Fruit fly (Drosophila melanogaster) whole organism, embryonic: Measurements from ENCODE around the gene CG42833.

Experiments used
- CG10147 ChIP-seq: fragments of 200-800 bp; sonication (Bioruptor generic); optimal IDR thresholded peaks from 2 replicates; lab custom pipeline; 2019; ENCODE audit warnings: missing biosample characterization, mild to moderate bottlenecking, missing genetic modification characterization, moderate library complexity
- CG10431 ChIP-seq: fragments of 200-800 bp; sonication (Bioruptor generic); optimal IDR thresholded peaks from 3 replicates; lab custom pipeline; 2018; ENCODE audit warnings: missing biosample characterization, mild to moderate bottlenecking, missing genetic modification characterization
- CG11695 ChIP-seq: fragments of 200-800 bp; sonication (Bioruptor generic); IDR thresholded peaks from 3 replicates; pipeline ENCODE4 v1.3.6; 2022; ENCODE audit warnings: missing biosample characterization, missing genetic modification characterization
- CG12769 ChIP-seq: fragments of 200-800 bp; sonication (Bioruptor generic); optimal IDR thresholded peaks from 2 replicates; lab custom pipeline; 2019; ENCODE audit warnings: missing biosample characterization, mild to moderate bottlenecking, missing genetic modification characterization, moderate library complexity
- CG1529 ChIP-seq: fragments of 200-800 bp; sonication (Bioruptor generic); optimal IDR thresholded peaks from 3 replicates; lab custom pipeline; 2018; ENCODE audit warnings: missing biosample characterization, missing genetic modification characterization
- CG1647 ChIP-seq: fragments of 200-800 bp; sonication (Bioruptor generic); optimal IDR thresholded peaks from 3 replicates; lab custom pipeline; 2016; ENCODE audit warnings: missing biosample characterization, missing genetic modification characterization
- CG2712 ChIP-seq: fragments of 200-800 bp; optimal IDR thresholded peaks from 3 replicates; lab custom pipeline; 2019; ENCODE audit warnings: missing biosample characterization, mild to moderate bottlenecking, missing genetic modification characterization, moderate library complexity
- CG31224 ChIP-seq: fragments of 200-800 bp; sonication (Bioruptor generic); IDR thresholded peaks from 2 replicates; pipeline ENCODE4 v1.3.6; 2022; ENCODE audit warnings: missing biosample characterization, missing genetic modification characterization
- CG3407 ChIP-seq: fragments of 200-800 bp; sonication (Bioruptor generic); optimal IDR thresholded peaks from 2 replicates; lab custom pipeline; 2018; ENCODE audit warnings: missing biosample characterization, mild to moderate bottlenecking, missing genetic modification characterization
- CG4707 ChIP-seq: fragments of 200-800 bp; sonication (Bioruptor generic); optimal IDR thresholded peaks from 2 replicates; lab custom pipeline; 2018; ENCODE audit warnings: missing biosample characterization, mild to moderate bottlenecking, missing genetic modification characterization, moderate library complexity
- CG4854 ChIP-seq: fragments of 200-800 bp; sonication (Bioruptor generic); optimal IDR thresholded peaks from 2 replicates; lab custom pipeline; 2016; ENCODE audit warnings: missing biosample characterization, missing genetic modification characterization, inconsistent platforms
- CG5245 ChIP-seq: fragments of 200-800 bp; sonication (Bioruptor generic); optimal IDR thresholded peaks from 3 replicates; lab custom pipeline; 2016; ENCODE audit warnings: missing biosample characterization, missing genetic modification characterization
- CG5953 ChIP-seq: fragments of 200-800 bp; sonication (Bioruptor generic); IDR thresholded peaks from 2 replicates; pipeline ENCODE4 v1.3.6; 2022; ENCODE audit warnings: missing biosample characterization, missing genetic modification characterization
- CG7839 ChIP-seq: fragments of 200-800 bp; sonication (Bioruptor generic); optimal IDR thresholded peaks from 3 replicates; lab custom pipeline; 2018; ENCODE audit warnings: missing biosample characterization, mild to moderate bottlenecking, missing genetic modification characterization, moderate library complexity
- CG9817 ChIP-seq: fragments of 200-800 bp; sonication (Bioruptor generic); optimal IDR thresholded peaks from 2 replicates; lab custom pipeline; 2018; ENCODE audit warnings: missing biosample characterization, mild to moderate bottlenecking, missing genetic modification characterization, moderate library complexity
- CrebB ChIP-seq: fragments of 200-800 bp; sonication (Bioruptor generic); optimal IDR thresholded peaks from 3 replicates; lab custom pipeline; 2018; ENCODE audit warnings: missing biosample characterization, mild to moderate bottlenecking, missing genetic modification characterization
- Dfd ChIP-seq, 2 experiments: fragments of >200 bp; optimal IDR thresholded peaks; 2 replicates each; lab custom pipeline; 2017; ENCODE audit warnings: missing biosample characterization in 2 of 2, missing genetic modification characterization in 2 of 2
- Drgx ChIP-seq: fragments of 200-800 bp; sonication (Bioruptor generic); IDR thresholded peaks from 2 replicates; pipeline ENCODE4 v1.3.6; 2022; ENCODE audit warnings: missing biosample characterization, missing genetic modification characterization
- Gsc ChIP-seq: fragments of 200-800 bp; sonication (Bioruptor generic); IDR thresholded peaks from 2 replicates; pipeline ENCODE4 v1.3.6; 2022; ENCODE audit warnings: missing biosample characterization, missing genetic modification characterization
- Hr3 ChIP-seq: fragments of 200-800 bp; sonication (Bioruptor generic); optimal IDR thresholded peaks from 3 replicates; lab custom pipeline; 2016; ENCODE audit warnings: missing biosample characterization, missing genetic modification characterization
- Mad ChIP-seq: fragments of 200-800 bp; sonication (Bioruptor generic); optimal IDR thresholded peaks from 2 replicates; lab custom pipeline; 2016; ENCODE audit warnings: missing biosample characterization, missing genetic modification characterization
- Nf-YB ChIP-seq: fragments of 200-800 bp; sonication (Bioruptor generic); optimal IDR thresholded peaks from 3 replicates; lab custom pipeline; 2019; ENCODE audit warnings: missing biosample characterization, mild to moderate bottlenecking, missing genetic modification characterization, moderate library complexity
- Nf-YC ChIP-seq: fragments of 200-800 bp; optimal IDR thresholded peaks from 3 replicates; lab custom pipeline; 2019; ENCODE audit warnings: missing biosample characterization, mild to moderate bottlenecking, missing genetic modification characterization, moderate library complexity
- Ptx1 ChIP-seq: fragments of 200-800 bp; sonication (Bioruptor generic); IDR thresholded peaks from 2 replicates; pipeline ENCODE4 v1.3.6; 2022; ENCODE audit warnings: missing biosample characterization, missing genetic modification characterization
- Side ChIP-seq: fragments of 200-800 bp; sonication (Bioruptor generic); optimal IDR thresholded peaks from 2 replicates; lab custom pipeline; 2016; ENCODE audit warnings: missing biosample characterization, missing genetic modification characterization
- Sin3A ChIP-seq: fragments of >200 bp; optimal IDR thresholded peaks from 2 replicates; lab custom pipeline; 2018
- YL-1 ChIP-seq: fragments of 200-800 bp; sonication (Bioruptor generic); optimal IDR thresholded peaks from 3 replicates; lab custom pipeline; 2017; ENCODE audit warnings: missing biosample characterization, mild to moderate bottlenecking, missing genetic modification characterization
- amos ChIP-seq: fragments of 200-800 bp; sonication (Bioruptor generic); IDR thresholded peaks from 2 replicates; pipeline ENCODE4 v1.3.6; 2022; ENCODE audit warnings: missing biosample characterization, missing genetic modification characterization; ENCODE audit not compliant: partially characterized antibody
- cas ChIP-seq: fragments of 200-800 bp; sonication (Bioruptor generic); IDR thresholded peaks from 2 replicates; pipeline ENCODE4 v1.3.6; 2022; ENCODE audit warnings: missing biosample characterization, missing genetic modification characterization
- chm ChIP-seq: fragments of 200-800 bp; sonication (Bioruptor generic); IDR thresholded peaks from 2 replicates; pipeline ENCODE4 v1.3.6; 2022; ENCODE audit warnings: missing biosample characterization, missing genetic modification characterization
- corto ChIP-seq: fragments of 200-800 bp; sonication (Bioruptor generic); optimal IDR thresholded peaks from 2 replicates; lab custom pipeline; 2016; ENCODE audit warnings: missing biosample characterization, mild to moderate bottlenecking, missing genetic modification characterization, moderate library complexity
- crc ChIP-seq: fragments of 200-800 bp; sonication (Bioruptor generic); optimal IDR thresholded peaks from 2 replicates; lab custom pipeline; 2016; ENCODE audit warnings: missing biosample characterization, missing genetic modification characterization
- disco-r ChIP-seq: fragments of 200-800 bp; sonication (Bioruptor generic); optimal IDR thresholded peaks from 2 replicates; lab custom pipeline; 2016; ENCODE audit warnings: missing biosample characterization, missing genetic modification characterization
- dpn ChIP-seq, 2 experiments: fragments of 200-800 bp; sonication (Bioruptor generic); optimal IDR thresholded peaks; 3 replicates each; lab custom pipeline; 2016; ENCODE audit warnings: missing biosample characterization in 2 of 2, missing genetic modification characterization in 2 of 2
- eve ChIP-seq, 2 experiments: fragments of >200 bp; optimal IDR thresholded peaks; 2 replicates each; lab custom pipeline; 2017; ENCODE audit warnings: missing biosample characterization in 2 of 2, missing genetic modification characterization in 2 of 2
- fd64A ChIP-seq: fragments of 200-800 bp; sonication (Bioruptor generic); optimal IDR thresholded peaks from 3 replicates; lab custom pipeline; 2018; ENCODE audit warnings: missing biosample characterization, mild to moderate bottlenecking, missing genetic modification characterization
- mld ChIP-seq: fragments of 200-800 bp; sonication (Bioruptor generic); IDR thresholded peaks from 3 replicates; pipeline ENCODE4 v1.3.6; 2022; ENCODE audit warnings: missing biosample characterization, missing genetic modification characterization; ENCODE audit not compliant: partially characterized antibody
- otp ChIP-seq: fragments of 200-800 bp; sonication (Bioruptor generic); IDR thresholded peaks from 3 replicates; pipeline ENCODE4, ENCODE4 v1.3.6; 2022; ENCODE audit warnings: missing biosample characterization, missing genetic modification characterization
- pita ChIP-seq: fragments of 200-800 bp; sonication (Bioruptor generic); optimal IDR thresholded peaks from 2 replicates; lab custom pipeline; 2017; ENCODE audit warnings: missing biosample characterization, mild to moderate bottlenecking, missing genetic modification characterization
- pnt ChIP-seq: fragments of 200-800 bp; sonication (Bioruptor generic); optimal IDR thresholded peaks from 3 replicates; lab custom pipeline; 2016; ENCODE audit warnings: missing biosample characterization, missing genetic modification characterization
- pros ChIP-seq: fragments of 200-800 bp; sonication (Bioruptor generic); optimal IDR thresholded peaks from 3 replicates; lab custom pipeline; 2019; ENCODE audit warnings: missing biosample characterization, mild to moderate bottlenecking, missing genetic modification characterization, moderate library complexity
- schlank ChIP-seq: fragments of 200-800 bp; sonication (Bioruptor generic); optimal IDR thresholded peaks from 2 replicates; lab custom pipeline; 2018; ENCODE audit warnings: missing biosample characterization, mild to moderate bottlenecking, missing genetic modification characterization
- scrt ChIP-seq: fragments of 200-800 bp; sonication (Bioruptor generic); optimal IDR thresholded peaks from 2 replicates; lab custom pipeline; 2018; ENCODE audit warnings: missing biosample characterization, mild to moderate bottlenecking, missing genetic modification characterization, moderate library complexity
- sr ChIP-seq: fragments of 200-800 bp; sonication (Bioruptor generic); IDR thresholded peaks from 3 replicates; pipeline ENCODE4 v1.3.6; 2022; ENCODE audit warnings: missing biosample characterization, missing genetic modification characterization
- tio ChIP-seq: fragments of 200-800 bp; sonication (Bioruptor generic); optimal IDR thresholded peaks from 2 replicates; lab custom pipeline; 2017; ENCODE audit warnings: missing biosample characterization, missing genetic modification characterization, inconsistent platforms
- yki ChIP-seq: fragments of >200 bp; optimal IDR thresholded peaks from 3 replicates; lab custom pipeline; 2018

Gene CG42833

dm6 chr3L:20241163-20241970, 41.5 kb downstream of the CG42833 start, which contains the start of the genes CG6951 and CG17233 (continued):
- no peak for TF ChIP-seq pros (GFP tag; lab: Kevin White, UChicago)
- TF ChIP-seq corto, result no peak
- no peak for TF ChIP-seq chm (GFP tag; lab: Robert Waterston, UW)
- no peak for TF ChIP-seq crc
- no peak for TF ChIP-seq yki (lab: Kevin White, UChicago)
- TF ChIP-seq CG1529, result no peak

dm6 chr3L:20241987-20242982, 42.4 kb downstream of the CG42833 start:
- TF ChIP-seq CG12769 (tag; lab: Kevin White, UChicago) (no peak), eve (GFP tag; optimal IDR thresholded peaks at IDR 0.05; lab: Kevin White, UChicago) (no peak), Dfd (GFP tag; optimal IDR thresholded peaks at IDR 0.05; lab: Kevin White, UChicago) (no peak), Gsc (GFP tag; lab: Robert Waterston, UW) (no peak), pnt (GFP tag; lab: Kevin White, UChicago) (no peak), pita (GFP tag; lab: Kevin White, UChicago) (no peak), Side (GFP tag; lab: Kevin White, UChicago) (no peak), Sin3A (lab: Kevin White, UChicago) (no peak), Hr3 (GFP tag; lab: Kevin White, UChicago) (peak; percentile 65), otp (GFP tag; lab: Robert Waterston, UW) (no peak), CG1647 (no peak), CG4707 (GFP tag; lab: Kevin White, UChicago) (no peak), CG5245 (GFP tag; lab: Kevin White, UChicago) (no peak), CG3407 (GFP tag; lab: Kevin White, UChicago) (no peak), CrebB (peak; percentile 14), scrt (peak; percentile 3), mld (no peak), Nf-YC (tag; lab: Kevin White, UChicago) (peak; percentile 58), CG5953 (GFP tag; lab: Robert Waterston, UW) (0 out of 2 replicates have a peak, but pooled peaks have one; percentile 43), CG10147 (peak; percentile 60), cas (no peak), Mad (no peak), CG4854 (no peak), CG31224 (GFP tag; lab: Robert Waterston, UW) (peak; percentile 34), fd64A (GFP tag; lab: Kevin White, UChicago) (no peak), Drgx (no peak; the same call in 1 of the 2 replicates), tio (peak; percentile 29), CG7839 (peak; percentile 66), amos (GFP tag; lab: Robert Waterston, UW) (peak; percentile 78), YL-1 (GFP tag; lab: Kevin White, UChicago) (no peak), Nf-YB (GFP tag; lab: Kevin White, UChicago) (peak; percentile 39), CG10431 (GFP tag; lab: Kevin White, UChicago) (no peak), CG11695 (GFP tag; lab: Robert Waterston, UW) (peak; percentile 49; the same call in 2 of the 3 replicates), sr (GFP tag; lab: Robert Waterston, UW) (peak; percentile 29; the same call in 1 of the 3 replicates), CG2712 (peak; percentile 53), dpn (GFP tag; optimal IDR thresholded peaks at IDR 0.05; lab: Kevin White, UChicago) (peak in 1 of 2 experiments; percentile 53), Ptx1 (peak; percentile 50), CG9817 (peak; percentile 50), disco-r (GFP tag; lab: Kevin White, UChicago) (no peak), schlank (tag; lab: Kevin White, UChicago) (peak; percentile 33)
